Fruit fly (Drosophila melanogaster): ENCODE results near the gene eff.

Gene eff

dm6 chr3R:14744339-14745129 lies 3.4 kb upstream of the eff start (continued):
- TF ChIP-seq bbx (GFP tag; IDR thresholded peaks at IDR 0.05; ENCODE audit: partially characterized antibody) (no peak), CG8388 (GFP tag; optimal IDR thresholded peaks at IDR 0.05) (peak; percentile 93), CG17361 (GFP tag; IDR thresholded peaks at IDR 0.05) (peak; percentile 59; the same call in 1 of the 3 replicates), CG32767 (GFP tag; IDR thresholded peaks at IDR 0.05) (no peak), Hsf (GFP tag; optimal IDR thresholded peaks at IDR 0.05) (peak; percentile 6), B-H1 (GFP tag; IDR thresholded peaks at IDR 0.05) (no peak), CG18262 (tag; optimal IDR thresholded peaks at IDR 0.05) (peak; percentile 58), lov (optimal IDR thresholded peaks at IDR 0.05) (no peak), lov (GFP tag; IDR thresholded peaks at IDR 0.05) (no peak), cg (GFP tag; optimal IDR thresholded peaks at IDR 0.05) (peak; percentile 1), Hr3 (GFP tag; optimal IDR thresholded peaks at IDR 0.05) (peak; percentile 10), knrl (GFP tag; IDR thresholded peaks at IDR 0.05; ENCODE audit: partially characterized antibody) (no peak), TFAM (GFP tag; optimal IDR thresholded peaks at IDR 0.05) (no peak), Meics (GFP tag; optimal IDR thresholded peaks at IDR 0.05) (peak; percentile 27), pb (GFP tag; optimal IDR thresholded peaks at IDR 0.05) (no peak), CG34422 (GFP tag; IDR thresholded peaks at IDR 0.05) (no peak), dimm (GFP tag; IDR thresholded peaks at IDR 0.05) (no peak), ATbp (GFP tag; optimal IDR thresholded peaks at IDR 0.05) (peak; percentile 51), CG3407 (GFP tag; optimal IDR thresholded peaks at IDR 0.05) (peak; percentile 42), Mrtf (GFP tag; IDR thresholded peaks at IDR 0.05) (no peak), CG7556 (GFP tag; optimal IDR thresholded peaks at IDR 0.05) (peak; percentile 36), ara (GFP tag; IDR thresholded peaks at IDR 0.05) (peak; percentile 52; the same call in 1 of the 2 replicates), corto (GFP tag; optimal IDR thresholded peaks at IDR 0.05) (no peak), CG10979 (tag; optimal IDR thresholded peaks at IDR 0.05) (peak; percentile 45), Antp (GFP tag; optimal IDR thresholded peaks at IDR 0.05) (no peak), CG10431 (GFP tag; optimal IDR thresholded peaks at IDR 0.05) (no peak), Adf1 (GFP tag; IDR thresholded peaks at IDR 0.05) (no peak), CG3281 (GFP tag; optimal IDR thresholded peaks at IDR 0.05) (no peak), CG12659 (GFP tag; optimal IDR thresholded peaks at IDR 0.05) (peak; percentile 27), CG4854 (GFP tag; optimal IDR thresholded peaks at IDR 0.05) (no peak), gsb-n (tag; optimal IDR thresholded peaks at IDR 0.05) (peak; percentile 55), vnd (GFP tag; IDR thresholded peaks at IDR 0.05; ENCODE audit: partially characterized antibody) (no peak), ewg (GFP tag; optimal IDR thresholded peaks at IDR 0.05) (no peak), Asciz (GFP tag; optimal IDR thresholded peaks at IDR 0.05) (peak; percentile 45), Hr51 (GFP tag; optimal IDR thresholded peaks at IDR 0.05) (peak in 1 of 2 experiments; percentile 17), ftz-f1 (GFP tag; optimal IDR thresholded peaks at IDR 0.05) (no peak), CG42726 (GFP tag; IDR thresholded peaks at IDR 0.05; ENCODE audit: partially characterized antibody) (no peak), ems (GFP tag; optimal IDR thresholded peaks at IDR 0.05) (no peak), CG13287 (GFP tag; IDR thresholded peaks at IDR 0.05; ENCODE audit: partially characterized antibody) (no peak), dmrt11E (tag; optimal IDR thresholded peaks at IDR 0.05) (peak; percentile 10), bsh (GFP tag; optimal IDR thresholded peaks at IDR 0.05) (peak in 1 of 2 experiments; percentile 72), usp (GFP tag; optimal IDR thresholded peaks at IDR 0.05) (no peak), dysf (GFP tag; IDR thresholded peaks at IDR 0.05) (peak; percentile 42; the same call in 1 of the 3 replicates), fd64A (GFP tag; optimal IDR thresholded peaks at IDR 0.05) (peak; percentile 28), Ets65A (GFP tag) (peak; percentile 60), Spps (tag; optimal IDR thresholded peaks at IDR 0.05) (no peak), org-1 (GFP tag; optimal IDR thresholded peaks at IDR 0.05) (no peak), Hmr (GFP tag; optimal IDR thresholded peaks at IDR 0.05) (peak; percentile 4), CG7963 (GFP tag; IDR thresholded peaks at IDR 0.05; ENCODE audit: partially characterized antibody) (no peak)

All from whole organism, embryonic.